Worm (Caenorhabditis elegans) whole organism, early embryonic: ENCODE measurements around the gene F41G4.7.
"Not testable (repeated sequence)": the region's sequence is repeated elsewhere in the genome, so short reads cannot be mapped to it uniquely, and the experiment has no call there.

ENCODE experiments used
- B0310.2 ChIP-seq: sonication (generic microtip); optimal IDR thresholded peaks from 2 replicates; lab custom pipeline; 2016; ENCODE audit warnings: mild to moderate bottlenecking, missing genetic modification characterization, missing compliant biosample characterization
- F13C5.2 ChIP-seq: sonication (generic microtip); optimal IDR thresholded peaks from 2 replicates; lab custom pipeline; 2017; ENCODE audit warnings: mild to moderate bottlenecking, missing genetic modification characterization, inconsistent platforms, missing compliant biosample characterization
- aly-1 ChIP-seq: sonication (generic microtip); optimal IDR thresholded peaks from 2 replicates; lab custom pipeline; 2016; ENCODE audit warnings: missing genetic modification characterization, missing compliant biosample characterization
- ama-1 ChIP-seq: fragments of 150-350 bp; optimal IDR thresholded peaks from 2 replicates; lab custom pipeline; 2014
- ceh-13 ChIP-seq: fragments of 200-800 bp; sonication (Bioruptor generic); optimal IDR thresholded peaks from 2 replicates; lab custom pipeline; 2018; ENCODE audit warnings: mild to moderate bottlenecking, missing genetic modification characterization, missing compliant biosample characterization
- ceh-36 ChIP-seq: sonication (generic microtip); optimal IDR thresholded peaks from 2 replicates; lab custom pipeline; 2016; ENCODE audit warnings: missing genetic modification characterization, inconsistent platforms, missing compliant biosample characterization
- ets-7 ChIP-seq: sonication (generic microtip); optimal IDR thresholded peaks from 2 replicates; lab custom pipeline; 2016; ENCODE audit warnings: missing genotype, missing genetic modification characterization, missing compliant biosample characterization
- flt-1 ChIP-seq: fragments of 200-800 bp; sonication (Bioruptor generic); IDR thresholded peaks from 2 replicates; pipeline ENCODE4 v1.3.6; 2022; ENCODE audit warnings: missing genetic modification characterization, missing compliant biosample characterization
- hmbx-1 ChIP-seq: sonication (generic microtip); optimal IDR thresholded peaks from 2 replicates; lab custom pipeline; 2016; ENCODE audit warnings: mild to moderate bottlenecking, missing genetic modification characterization, missing compliant biosample characterization
- hmg-4 ChIP-seq: fragments of 200-800 bp; sonication (Bioruptor generic); optimal IDR thresholded peaks from 2 replicates; lab custom pipeline; 2018; ENCODE audit warnings: mild to moderate bottlenecking, missing genetic modification characterization, missing compliant biosample characterization
- hnd-1 ChIP-seq: sonication (generic microtip); optimal IDR thresholded peaks from 2 replicates; lab custom pipeline; 2016; ENCODE audit warnings: missing genetic modification characterization, missing compliant biosample characterization
- pes-1 ChIP-seq: fragments of 200-800 bp; sonication (Bioruptor generic); IDR thresholded peaks from 2 replicates; pipeline ENCODE4 v1.3.6; 2022; ENCODE audit warnings: missing genetic modification reagents, missing genetic modification characterization, missing compliant biosample characterization
- scrt-1 ChIP-seq: fragments of 200-800 bp; sonication (Bioruptor generic); IDR thresholded peaks from 2 replicates; pipeline ENCODE4 v1.3.6; 2022; ENCODE audit warnings: missing genetic modification characterization, missing compliant biosample characterization
- sea-1 ChIP-seq: fragments of 200-800 bp; sonication (Bioruptor generic); conservative IDR thresholded peaks from 2 replicates; pipeline ENCODE4 v1.3.6; 2022; ENCODE audit warnings: missing genetic modification characterization, missing compliant biosample characterization
- tbx-11 ChIP-seq: fragments of 200-800 bp; sonication (Bioruptor generic); IDR thresholded peaks from 2 replicates; pipeline ENCODE4 v1.3.6; 2022; ENCODE audit warnings: missing genetic modification characterization, missing compliant biosample characterization
- tbx-37 ChIP-seq: fragments of 200-800 bp; sonication (Bioruptor generic); conservative IDR thresholded peaks from 2 replicates; pipeline ENCODE4 v1.3.6; 2022; ENCODE audit warnings: missing genetic modification reagents, missing genetic modification characterization, missing compliant biosample characterization
- tra-4 ChIP-seq: sonication (generic microtip); optimal IDR thresholded peaks from 2 replicates; lab custom pipeline; 2017; ENCODE audit warnings: missing genetic modification characterization, missing compliant biosample characterization

Gene F41G4.7

ce11 chrX:16836304-16836703 lies at the start of gene F41G4.7:
TSS of gene F41G4.7 (minus strand) at chrX:16836404.
- TF ChIP-seq tbx-11 (GFP tag; lab: Robert Waterston, UW) (no peak), ama-1 (no peak), ceh-36 (tag; lab: Kevin White, UChicago) (no peak), ets-7 (no peak), hnd-1 (no peak), aly-1 (tag; lab: Kevin White, UChicago) (no peak), scrt-1 (no peak), hmg-4 (GFP tag; lab: Kevin White, UChicago) (no peak), flt-1 (GFP tag; lab: Robert Waterston, UW) (no peak), ceh-13 (GFP tag; lab: Kevin White, UChicago) (no peak), sea-1 (GFP tag; lab: Robert Waterston, UW) (no peak), hmbx-1 (tag; lab: Kevin White, UChicago) (no peak), F13C5.2 (tag; lab: Kevin White, UChicago) (no peak), B0310.2 (tag; lab: Kevin White, UChicago) (no peak), tra-4 (tag; lab: Kevin White, UChicago) (no peak), pes-1 (GFP tag; lab: Robert Waterston, UW) (no peak), tbx-37 (GFP tag; lab: Robert Waterston, UW) (no peak)

DNA sequence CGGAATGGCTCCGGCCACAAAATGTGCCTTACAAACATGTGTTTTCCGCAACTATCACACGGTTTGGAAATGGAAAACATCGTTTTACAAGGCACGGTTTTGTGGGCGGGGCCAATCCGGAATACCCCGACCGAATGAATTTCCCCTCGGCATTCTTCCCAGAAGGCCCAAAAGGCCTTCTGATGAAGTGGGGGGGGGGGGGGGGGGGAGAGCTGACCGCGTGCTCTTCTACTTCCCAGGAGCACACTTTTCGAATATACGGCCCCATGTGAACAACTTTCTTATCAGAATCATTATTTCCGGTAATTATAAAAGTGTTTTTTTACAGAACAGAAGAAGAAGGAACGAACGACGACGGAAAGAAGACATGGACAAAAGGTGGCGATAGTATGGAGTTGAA lies 47.9 kb upstream of the F41G4.7 start:
- TF ChIP-seq hnd-1, result no peak
- no peak for TF ChIP-seq F13C5.2 (tag; lab: Kevin White, UChicago)
- TF ChIP-seq ets-7, result no peak
- no peak for TF ChIP-seq tra-4 (tag; lab: Kevin White, UChicago)
- no peak for TF ChIP-seq pes-1 (GFP tag; lab: Robert Waterston, UW)
- no peak for TF ChIP-seq ceh-36 (tag; lab: Kevin White, UChicago)
- no peak for TF ChIP-seq ceh-13 (GFP tag; lab: Kevin White, UChicago)

ce11 chrX:16883426-16883825 lies 47.2 kb upstream of the F41G4.7 start, which contains the start of gene Y13C8A.1:
TSS of gene Y13C8A.1 (plus strand) at chrX:16883726.
- TF ChIP-seq hmbx-1 (tag; lab: Kevin White, UChicago); tbx-37 (GFP tag; lab: Robert Waterston, UW); scrt-1: not testable (repeated sequence)

ce11 chrX:16880426-16880825 lies 44.2 kb upstream of the F41G4.7 start, which contains the start of gene acs-9:
TSS of gene acs-9 (minus strand) at chrX:16880526.
- TF ChIP-seq scrt-1, result no peak
- TF ChIP-seq tbx-11 (GFP tag; lab: Robert Waterston, UW), result no peak
- no peak for TF ChIP-seq tbx-37 (GFP tag; lab: Robert Waterston, UW)
- TF ChIP-seq ceh-13 (GFP tag; lab: Kevin White, UChicago), result no peak
- no peak for TF ChIP-seq ama-1
- no peak for TF ChIP-seq ets-7
- no peak for TF ChIP-seq aly-1 (tag; lab: Kevin White, UChicago)
- TF ChIP-seq ceh-36 (tag; lab: Kevin White, UChicago), result no peak
- no peak for TF ChIP-seq flt-1 (GFP tag; lab: Robert Waterston, UW)
- no peak for TF ChIP-seq sea-1 (GFP tag; lab: Robert Waterston, UW)
- TF ChIP-seq hnd-1, result no peak
- TF ChIP-seq hmg-4 (GFP tag; lab: Kevin White, UChicago), result no peak
- TF ChIP-seq B0310.2 (tag; lab: Kevin White, UChicago), result no peak
- TF ChIP-seq F13C5.2 (tag; lab: Kevin White, UChicago), result no peak
- no peak for TF ChIP-seq hmbx-1 (tag; lab: Kevin White, UChicago)
- no peak for TF ChIP-seq pes-1 (GFP tag; lab: Robert Waterston, UW)
- TF ChIP-seq tra-4 (tag; lab: Kevin White, UChicago), result no peak

DNA sequence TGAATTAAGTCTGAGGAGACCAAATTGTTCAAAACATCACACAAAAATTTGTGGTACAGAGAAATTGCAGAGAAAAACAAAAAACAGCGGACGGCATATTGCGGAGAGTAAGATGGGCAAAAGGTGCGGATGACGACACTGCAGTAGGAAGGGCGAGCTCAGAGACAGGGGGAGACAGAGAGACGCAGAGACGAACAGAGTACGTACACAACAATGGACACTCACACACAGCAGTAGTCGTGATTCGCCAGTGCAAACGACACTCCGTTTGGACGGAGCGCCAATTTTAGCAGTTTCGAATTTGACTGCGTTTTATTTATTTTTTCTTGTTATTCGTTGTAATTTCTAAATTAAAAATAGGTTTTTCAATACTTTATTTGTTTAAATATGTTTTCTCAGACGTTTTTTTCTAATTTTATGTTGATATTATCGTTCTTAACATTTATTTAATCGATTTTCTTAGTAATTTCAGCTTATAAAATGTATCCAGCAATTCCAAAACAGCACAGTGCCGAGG lies 36.3 kb upstream of the F41G4.7 start, which contains the start of gene T20F7.1:
Gene T20F7.1 (plus strand): TSS at position 467 of the 517 bp plus-strand sequence.
- no peak for TF ChIP-seq hmbx-1 (tag; lab: Kevin White, UChicago)
- TF ChIP-seq hmg-4 (GFP tag; lab: Kevin White, UChicago), result peak; percentile 19
- TF ChIP-seq B0310.2 (tag; lab: Kevin White, UChicago), result no peak
- no peak for TF ChIP-seq ceh-36 (tag; lab: Kevin White, UChicago)
- peak; percentile 47 for TF ChIP-seq F13C5.2 (tag; lab: Kevin White, UChicago)

- TF ChIP-seq ama-1, result no peak
Measured at ce11 chrX:16871355-16871754, 35.2 kb upstream of the F41G4.7 start.

DNA sequence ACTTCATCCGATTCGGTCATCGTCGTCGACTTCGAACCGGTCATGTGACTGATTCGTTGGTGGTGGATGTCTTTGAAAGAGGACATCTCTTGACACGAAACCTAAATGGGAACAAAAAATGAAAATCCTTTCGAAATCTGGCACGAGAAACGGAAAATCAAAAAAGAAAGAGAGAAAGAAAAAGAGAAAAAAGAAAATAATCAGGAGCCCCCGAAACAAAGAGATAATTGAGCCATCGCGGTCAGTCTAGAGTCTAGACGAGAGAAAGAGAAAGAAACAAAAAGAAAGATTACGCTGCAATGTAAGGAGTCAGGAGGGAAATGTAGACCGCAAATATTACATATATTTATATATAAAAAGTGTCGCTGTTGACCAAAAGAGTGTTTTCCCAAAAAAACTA lies 32.7 kb upstream of the F41G4.7 start, which contains the start of gene aakg-2:
Gene aakg-2 (minus strand): TSS at position 101 of the 400 bp plus-strand sequence.
- TF ChIP-seq tbx-11 (GFP tag; lab: Robert Waterston, UW), result no peak
- TF ChIP-seq ceh-36 (tag; lab: Kevin White, UChicago), result no peak
- TF ChIP-seq scrt-1, result no peak
- no peak for TF ChIP-seq flt-1 (GFP tag; lab: Robert Waterston, UW)
- no peak for TF ChIP-seq ceh-13 (GFP tag; lab: Kevin White, UChicago)
- TF ChIP-seq sea-1 (GFP tag; lab: Robert Waterston, UW), result no peak
- no peak for TF ChIP-seq tbx-37 (GFP tag; lab: Robert Waterston, UW)
- no peak for TF ChIP-seq hmg-4 (GFP tag; lab: Kevin White, UChicago)
- TF ChIP-seq tra-4 (tag; lab: Kevin White, UChicago), result no peak
- TF ChIP-seq pes-1 (GFP tag; lab: Robert Waterston, UW), result no peak
- TF ChIP-seq hnd-1, result no peak

ce11 chrX:16865675-16866074 lies 29.5 kb upstream of the F41G4.7 start:
- TF ChIP-seq sea-1 (GFP tag; lab: Robert Waterston, UW) (no peak), ceh-13 (GFP tag; lab: Kevin White, UChicago) (no peak), ceh-36 (tag; lab: Kevin White, UChicago) (no peak), tbx-37 (GFP tag; lab: Robert Waterston, UW) (no peak), flt-1 (GFP tag; lab: Robert Waterston, UW) (no peak), tra-4 (tag; lab: Kevin White, UChicago) (no peak), tbx-11 (GFP tag; lab: Robert Waterston, UW) (no peak), F13C5.2 (tag; lab: Kevin White, UChicago) (no peak), hnd-1 (no peak), ama-1 (no peak), pes-1 (GFP tag; lab: Robert Waterston, UW) (no peak), B0310.2 (tag; lab: Kevin White, UChicago) (no peak), scrt-1 (no peak), hmg-4 (GFP tag; lab: Kevin White, UChicago) (no peak), ets-7 (no peak), aly-1 (tag; lab: Kevin White, UChicago) (no peak), hmbx-1 (tag; lab: Kevin White, UChicago) (no peak)
